Worm (Caenorhabditis elegans): Measurements from ENCODE around the gene scl-17.

DNA sequence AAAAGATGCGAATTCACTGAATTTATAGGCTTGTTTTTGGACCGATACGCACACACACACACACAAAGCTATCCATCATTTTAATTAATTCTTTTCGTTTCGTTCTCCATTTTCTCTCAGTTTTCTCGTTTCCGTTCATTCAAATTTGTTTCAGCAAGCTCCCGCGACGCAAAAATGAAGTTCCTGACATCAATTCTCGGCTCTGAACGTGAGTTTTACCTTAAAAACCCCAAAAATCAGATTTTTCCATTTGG is 6.7 kb upstream of the scl-17 start, which contains the start of gene Y51H7C.3:
- no peak for TF ChIP-seq nhr-2 (tag; optimal IDR thresholded peaks at IDR 0.05)
- TF ChIP-seq nhr-12 (tag; optimal IDR thresholded peaks at IDR 0.05), result no peak
- no peak for TF ChIP-seq unc-62 (GFP tag; optimal IDR thresholded peaks at IDR 0.05)
- TF ChIP-seq pha-4 (tag; optimal IDR thresholded peaks at IDR 0.05), result no peak
- TF ChIP-seq mls-2 (tag; optimal IDR thresholded peaks at IDR 0.05), result no peak
- no peak for TF ChIP-seq elt-3 (tag; optimal IDR thresholded peaks at IDR 0.05)
- no peak for TF ChIP-seq snpc-4 (tag; optimal IDR thresholded peaks at IDR 0.05)
- TF ChIP-seq ces-1 (GFP tag; optimal IDR thresholded peaks at IDR 0.05), result no peak
- no peak for TF ChIP-seq zip-8 (tag; optimal IDR thresholded peaks at IDR 0.05)
- no peak for TF ChIP-seq sptf-1 (tag; optimal IDR thresholded peaks at IDR 0.05)
- TF ChIP-seq ceh-39 (tag; optimal IDR thresholded peaks at IDR 0.05), result no peak
- no peak for TF ChIP-seq ztf-11 (tag; optimal IDR thresholded peaks at IDR 0.05)
- no peak for TF ChIP-seq nhr-237 (tag; optimal IDR thresholded peaks at IDR 0.05)

Data from whole organism, mixed stage, embryonic.